Fruit fly (Drosophila melanogaster) whole organism, embryonic: ENCODE results near the gene CG7945.

Experiments used
- Bdp1 ChIP-seq: fragments of 200-800 bp; sonication (Bioruptor generic); optimal IDR thresholded peaks from 3 replicates; lab custom pipeline; 2016; ENCODE audit warnings: missing biosample characterization, missing genetic modification characterization
- Bteb2 ChIP-seq: fragments of 200-800 bp; sonication (Bioruptor generic); optimal IDR thresholded peaks from 2 replicates; lab custom pipeline; 2016; ENCODE audit warnings: missing biosample characterization, missing genetic modification characterization
- CG10147 ChIP-seq: fragments of 200-800 bp; sonication (Bioruptor generic); optimal IDR thresholded peaks from 2 replicates; lab custom pipeline; 2019; ENCODE audit warnings: missing biosample characterization, mild to moderate bottlenecking, missing genetic modification characterization, moderate library complexity
- CG10321 ChIP-seq: fragments of 200-800 bp; sonication (Bioruptor generic); IDR thresholded peaks from 2 replicates; pipeline ENCODE4 v1.3.6; 2022; ENCODE audit warnings: missing biosample characterization, missing genetic modification characterization
- CG11456 ChIP-seq: fragments of 200-800 bp; sonication (Bioruptor generic); IDR thresholded peaks from 3 replicates; pipeline ENCODE4 v1.3.6; 2022; ENCODE audit warnings: missing biosample characterization, missing genetic modification characterization
- CG13287 ChIP-seq: fragments of 200-800 bp; sonication (Bioruptor generic); IDR thresholded peaks from 2 replicates; pipeline ENCODE4 v1.3.6; 2022; ENCODE audit warnings: missing biosample characterization, missing genetic modification characterization; ENCODE audit not compliant: partially characterized antibody
- CG14710 ChIP-seq: fragments of 200-800 bp; sonication (Bioruptor generic); optimal IDR thresholded peaks from 3 replicates; lab custom pipeline; 2019; ENCODE audit warnings: missing biosample characterization, mild to moderate bottlenecking, missing genetic modification characterization, moderate library complexity
- CG15011 ChIP-seq: fragments of 200-800 bp; sonication (Bioruptor generic); optimal IDR thresholded peaks from 3 replicates; lab custom pipeline; 2018; ENCODE audit warnings: missing biosample characterization, mild to moderate bottlenecking, missing genetic modification characterization
- CG15696 ChIP-seq: fragments of 200-800 bp; sonication (Bioruptor generic); optimal IDR thresholded peaks from 2 replicates; lab custom pipeline; 2019; ENCODE audit warnings: missing biosample characterization, mild to moderate bottlenecking, missing genetic modification characterization, moderate library complexity
- CG2199 ChIP-seq: fragments of 200-800 bp; sonication (Bioruptor generic); IDR thresholded peaks from 3 replicates; pipeline ENCODE4 v1.3.6; 2022; ENCODE audit warnings: missing biosample characterization, missing genetic modification characterization
- CG2202 ChIP-seq: fragments of 200-800 bp; sonication (Bioruptor generic); optimal IDR thresholded peaks from 2 replicates; lab custom pipeline; 2018; ENCODE audit warnings: missing biosample characterization, mild to moderate bottlenecking, missing genetic modification characterization
- CG30020 ChIP-seq: fragments of 200-800 bp; optimal IDR thresholded peaks from 2 replicates; lab custom pipeline; 2019; ENCODE audit warnings: missing biosample characterization, mild to moderate bottlenecking, missing genetic modification characterization, moderate library complexity
- CG6683 ChIP-seq: fragments of 200-800 bp; sonication (Bioruptor generic); optimal IDR thresholded peaks from 2 replicates; lab custom pipeline; 2017; ENCODE audit warnings: missing biosample characterization, mild to moderate bottlenecking, missing genetic modification characterization, missing genetic modification reagents
- CG6689 ChIP-seq: fragments of 200-800 bp; sonication (Bioruptor generic); IDR thresholded peaks from 2 replicates; pipeline ENCODE4 v1.3.6; 2022; ENCODE audit warnings: missing biosample characterization, missing genetic modification characterization
- CG8281 ChIP-seq: fragments of 200-800 bp; sonication (Bioruptor generic); optimal IDR thresholded peaks from 2 replicates; lab custom pipeline; 2018; ENCODE audit warnings: missing biosample characterization, mild to moderate bottlenecking, missing genetic modification characterization, moderate library complexity
- Camta ChIP-seq: fragments of 200-800 bp; sonication (Bioruptor generic); optimal IDR thresholded peaks from 2 replicates; lab custom pipeline; 2016; ENCODE audit warnings: missing biosample characterization, missing genetic modification characterization
- Dek ChIP-seq: fragments of 200-800 bp; sonication (Bioruptor generic); optimal IDR thresholded peaks from 3 replicates; lab custom pipeline; 2019; ENCODE audit warnings: missing biosample characterization, mild to moderate bottlenecking, missing genetic modification characterization, moderate library complexity
- H2.0 ChIP-seq: fragments of 200-800 bp; sonication (Bioruptor generic); IDR thresholded peaks from 2 replicates; pipeline ENCODE4 v1.3.6; 2022; ENCODE audit warnings: missing biosample characterization, missing genetic modification characterization
- Hr39 ChIP-seq: fragments of >200 bp; optimal IDR thresholded peaks from 2 replicates; lab custom pipeline; 2017
- Mrtf ChIP-seq: fragments of 200-800 bp; sonication (Bioruptor generic); IDR thresholded peaks from 3 replicates; pipeline ENCODE4 v1.3.6; 2022; ENCODE audit warnings: missing biosample characterization, missing genetic modification characterization
- NC2β ChIP-seq: fragments of 200-800 bp; sonication (Bioruptor generic); optimal IDR thresholded peaks from 2 replicates; lab custom pipeline; 2016; ENCODE audit warnings: missing biosample characterization, missing genetic modification characterization
- Rfx ChIP-seq: fragments of 200-800 bp; sonication (Bioruptor generic); IDR thresholded peaks from 2 replicates; pipeline ENCODE4 v1.3.6; 2022; ENCODE audit warnings: missing biosample characterization, missing genetic modification characterization
- Rx ChIP-seq: fragments of 200-800 bp; sonication (Bioruptor generic); IDR thresholded peaks from 2 replicates; pipeline ENCODE4 v1.3.6; 2022; ENCODE audit warnings: missing biosample characterization, missing genetic modification characterization
- Sry-β ChIP-seq: fragments of 200-800 bp; sonication (Bioruptor generic); optimal IDR thresholded peaks from 2 replicates; lab custom pipeline; 2018; ENCODE audit warnings: missing biosample characterization, mild to moderate bottlenecking, missing genetic modification characterization, moderate library complexity
- amos ChIP-seq: fragments of 200-800 bp; sonication (Bioruptor generic); IDR thresholded peaks from 2 replicates; pipeline ENCODE4 v1.3.6; 2022; ENCODE audit warnings: missing biosample characterization, missing genetic modification characterization; ENCODE audit not compliant: partially characterized antibody
- cwo ChIP-seq: fragments of 200-800 bp; sonication (Bioruptor generic); optimal IDR thresholded peaks from 3 replicates; lab custom pipeline; 2017; ENCODE audit warnings: missing biosample characterization, missing genetic modification characterization, mild to moderate bottlenecking, moderate library complexity, missing genetic modification reagents
- dimm ChIP-seq: fragments of 200-800 bp; sonication (Bioruptor generic); IDR thresholded peaks from 2 replicates; pipeline ENCODE4 v1.3.6; 2022; ENCODE audit warnings: missing biosample characterization, missing genetic modification characterization
- dysf ChIP-seq: fragments of 200-800 bp; sonication (Bioruptor generic); IDR thresholded peaks from 3 replicates; pipeline ENCODE4 v1.3.6; 2022; ENCODE audit warnings: missing biosample characterization, missing genetic modification characterization
- esg ChIP-seq: fragments of 200-800 bp; sonication (Bioruptor generic); conservative IDR thresholded peaks from 2 replicates; pipeline ENCODE4 v1.3.6; 2022; ENCODE audit warnings: missing biosample characterization, missing genetic modification characterization
- ftz-f1 ChIP-seq: fragments of 200-800 bp; sonication (Bioruptor generic); optimal IDR thresholded peaks from 2 replicates; lab custom pipeline; 2016; ENCODE audit warnings: missing biosample characterization, missing genetic modification characterization
- gro ChIP-seq: fragments of 200-800 bp; sonication (Bioruptor generic); optimal IDR thresholded peaks from 2 replicates; lab custom pipeline; 2016; ENCODE audit warnings: missing biosample characterization, missing genetic modification characterization
- gsb-n ChIP-seq: fragments of 200-800 bp; sonication (Bioruptor generic); optimal IDR thresholded peaks from 3 replicates; lab custom pipeline; 2018; ENCODE audit warnings: missing biosample characterization, mild to moderate bottlenecking, missing genetic modification characterization
- hbn ChIP-seq: fragments of 200-800 bp; sonication (Bioruptor generic); IDR thresholded peaks from 2 replicates; pipeline ENCODE4 v1.3.6; 2022; ENCODE audit warnings: missing biosample characterization, missing genetic modification characterization; ENCODE audit not compliant: partially characterized antibody
- her ChIP-seq: fragments of 200-800 bp; sonication (Bioruptor generic); optimal IDR thresholded peaks from 2 replicates; lab custom pipeline; 2016; ENCODE audit warnings: missing biosample characterization, missing genetic modification characterization
- hkb ChIP-seq, 2 experiments: fragments of 200-800 bp in 1 of 2; fragments of >200 bp in 1 of 2; sonication (Bioruptor generic) in 1 of 2; IDR thresholded peaks in 1 of 2; optimal IDR thresholded peaks in 1 of 2; 2 replicates each; pipeline versions ENCODE4 v1.3.6 to Lab custom; 2017 to 2022; ENCODE audit warnings: missing biosample characterization in 1 of 2, missing genetic modification characterization in 1 of 2
- inv ChIP-seq: fragments of 200-800 bp; sonication (Bioruptor generic); IDR thresholded peaks from 2 replicates; pipeline ENCODE4 v1.3.6; 2022; ENCODE audit warnings: missing biosample characterization, missing genetic modification characterization; ENCODE audit not compliant: partially characterized antibody
- pita ChIP-seq: fragments of 200-800 bp; sonication (Bioruptor generic); optimal IDR thresholded peaks from 2 replicates; lab custom pipeline; 2017; ENCODE audit warnings: missing biosample characterization, mild to moderate bottlenecking, missing genetic modification characterization
- pzg ChIP-seq: fragments of 200-800 bp; sonication (Bioruptor generic); optimal IDR thresholded peaks from 3 replicates; lab custom pipeline; 2018; ENCODE audit warnings: missing biosample characterization, mild to moderate bottlenecking, missing genetic modification characterization, moderate library complexity
- repo ChIP-seq: fragments of 200-800 bp; sonication (Bioruptor generic); optimal IDR thresholded peaks from 2 replicates; lab custom pipeline; 2016; ENCODE audit warnings: missing biosample characterization, missing genetic modification characterization
- salm ChIP-seq: fragments of 200-800 bp; sonication (Bioruptor generic); optimal IDR thresholded peaks from 2 replicates; lab custom pipeline; 2018; ENCODE audit warnings: missing biosample characterization, mild to moderate bottlenecking, missing genetic modification characterization
- seq ChIP-seq: fragments of 200-800 bp; sonication (Bioruptor generic); IDR thresholded peaks from 2 replicates; pipeline ENCODE4 v1.3.6; 2022; ENCODE audit warnings: missing biosample characterization, missing genetic modification characterization
- sim ChIP-seq: fragments of 200-800 bp; sonication (Bioruptor generic); IDR thresholded peaks from 2 replicates; pipeline ENCODE4 v1.3.6; 2022; ENCODE audit warnings: missing biosample characterization, missing genetic modification characterization
- tap ChIP-seq: fragments of 200-800 bp; optimal IDR thresholded peaks from 3 replicates; lab custom pipeline; 2019; ENCODE audit warnings: missing biosample characterization, mild to moderate bottlenecking, missing genetic modification characterization, moderate library complexity
- tll ChIP-seq, 2 experiments: fragments of 200-800 bp in 1 of 2; fragments of >200 bp in 1 of 2; sonication (Bioruptor generic) in 1 of 2; optimal IDR thresholded peaks; 2 replicates each; lab custom pipeline; 2017 to 2019; ENCODE audit warnings: missing biosample characterization in 2 of 2, missing genetic modification characterization in 2 of 2, mild to moderate bottlenecking in 1 of 2, moderate library complexity in 1 of 2
- toy ChIP-seq: fragments of 200-800 bp; sonication (Bioruptor generic); IDR thresholded peaks from 2 replicates; pipeline ENCODE4 v1.3.6; 2022; ENCODE audit warnings: missing biosample characterization, missing genetic modification characterization
- unc-4 ChIP-seq: fragments of 200-800 bp; sonication (Bioruptor generic); IDR thresholded peaks from 2 replicates; pipeline ENCODE4 v1.3.6; 2022; ENCODE audit warnings: missing biosample characterization, missing genetic modification characterization; ENCODE audit not compliant: partially characterized antibody
- wor ChIP-seq: fragments of 200-800 bp; sonication (Bioruptor generic); IDR thresholded peaks from 2 replicates; pipeline ENCODE4 v1.3.6; 2022; ENCODE audit warnings: missing biosample characterization, missing genetic modification characterization
- zen2 ChIP-seq: fragments of 200-800 bp; sonication (Bioruptor generic); IDR thresholded peaks from 3 replicates; pipeline ENCODE4 v1.3.6; 2022; ENCODE audit warnings: missing biosample characterization, missing genetic modification characterization; ENCODE audit not compliant: partially characterized antibody
- zf30C ChIP-seq: fragments of 200-800 bp; sonication (Bioruptor generic); optimal IDR thresholded peaks from 3 replicates; lab custom pipeline; 2018; ENCODE audit warnings: missing biosample characterization, mild to moderate bottlenecking, missing genetic modification characterization
- zfh2 ChIP-seq: fragments of 200-800 bp; sonication (Bioruptor generic); optimal IDR thresholded peaks from 2 replicates; lab custom pipeline; 2016; ENCODE audit warnings: missing biosample characterization, missing genetic modification characterization

CG7945 gene

DNA sequence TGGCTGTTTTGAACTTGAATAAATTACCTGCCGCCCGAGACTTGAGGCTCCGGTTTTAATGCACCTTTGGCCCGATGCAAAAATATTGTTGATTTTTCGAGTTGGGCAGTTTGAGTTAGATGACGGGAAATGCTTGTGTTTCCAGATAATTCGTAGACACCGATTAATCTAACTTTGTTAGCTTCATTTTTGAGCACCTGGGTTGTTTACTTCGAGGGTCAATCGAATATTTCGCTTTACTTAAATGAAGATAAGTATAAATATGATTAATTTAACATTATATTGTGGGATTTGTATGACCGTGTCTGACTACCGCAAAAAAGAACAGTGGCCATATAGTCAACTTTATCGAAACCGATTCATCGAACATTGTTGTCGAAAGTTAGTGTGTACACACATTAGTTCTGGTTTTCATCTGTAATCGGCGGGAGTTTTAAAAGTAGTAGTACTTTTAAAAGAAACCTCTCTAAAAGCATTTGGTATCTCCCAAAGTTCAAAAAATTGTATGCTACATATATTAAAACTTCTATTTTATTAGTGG, at the start of gene CG7945 (continued):
- TF ChIP-seq tll (GFP tag; optimal IDR thresholded peaks at IDR 0.05; lab: Kevin White, UChicago): peak in 1 of 2 experiments; percentile 12
- TF ChIP-seq pzg (GFP tag; lab: Kevin White, UChicago): peak; percentile 93
- TF ChIP-seq esg: no peak
- no peak for TF ChIP-seq CG15011 (GFP tag; lab: Kevin White, UChicago)
- TF ChIP-seq toy (GFP tag; lab: Robert Waterston, UW): no peak
- TF ChIP-seq NC2β (GFP tag; lab: Kevin White, UChicago): no peak
- TF ChIP-seq unc-4 (GFP tag; lab: Robert Waterston, UW): peak; percentile 69
- no peak for TF ChIP-seq CG6689 (GFP tag; lab: Robert Waterston, UW)
- TF ChIP-seq CG15696 (tag; lab: Kevin White, UChicago): no peak
- TF ChIP-seq H2.0 (GFP tag; lab: Robert Waterston, UW): no peak
- no peak for TF ChIP-seq salm
- no peak for TF ChIP-seq CG2202 (tag; lab: Kevin White, UChicago)
- no peak for TF ChIP-seq CG8281
- TF ChIP-seq CG14710: peak; percentile 100
- TF ChIP-seq zfh2 (GFP tag; lab: Kevin White, UChicago): no peak
- no peak for TF ChIP-seq seq (GFP tag; lab: Robert Waterston, UW)
- TF ChIP-seq CG13287 (GFP tag; lab: Robert Waterston, UW): peak; percentile 84
- TF ChIP-seq Mrtf (GFP tag; lab: Robert Waterston, UW): no peak
- TF ChIP-seq Dek (tag; lab: Kevin White, UChicago): no peak
- no peak for TF ChIP-seq CG11456
- no peak for TF ChIP-seq CG10321 (GFP tag; lab: Robert Waterston, UW)
- TF ChIP-seq zf30C (GFP tag; lab: Kevin White, UChicago): no peak
- no peak for TF ChIP-seq repo
- no peak for TF ChIP-seq tap (tag; lab: Kevin White, UChicago)
- no peak for TF ChIP-seq Camta
- no peak for TF ChIP-seq pita (GFP tag; lab: Kevin White, UChicago)
- no peak for TF ChIP-seq her (GFP tag; lab: Kevin White, UChicago)
- no peak for TF ChIP-seq wor (GFP tag; lab: Robert Waterston, UW)
- no peak for TF ChIP-seq dysf (GFP tag; lab: Robert Waterston, UW)
- no peak for TF ChIP-seq CG2199 (GFP tag; lab: Robert Waterston, UW)
- TF ChIP-seq inv (GFP tag; lab: Robert Waterston, UW): no peak
- no peak for TF ChIP-seq dimm (GFP tag; lab: Robert Waterston, UW)
- no peak for TF ChIP-seq Bteb2
- peak; percentile 19 for TF ChIP-seq CG10147 (GFP tag; lab: Kevin White, UChicago)
- peak; percentile 63 for TF ChIP-seq hbn (GFP tag; lab: Robert Waterston, UW)
- TF ChIP-seq sim (GFP tag; lab: Robert Waterston, UW): no peak
- TF ChIP-seq Bdp1: no peak
- TF ChIP-seq ftz-f1 (GFP tag; lab: Kevin White, UChicago): no peak
- no peak for TF ChIP-seq Sry-β (GFP tag; lab: Kevin White, UChicago)
- TF ChIP-seq Rx (GFP tag; lab: Robert Waterston, UW): no peak
- no peak for TF ChIP-seq CG6683 (GFP tag; lab: Kevin White, UChicago)
- peak; percentile 29 for TF ChIP-seq CG30020 (tag; lab: Kevin White, UChicago)
- TF ChIP-seq gsb-n (tag; lab: Kevin White, UChicago): peak; percentile 70
- peak; percentile 64; the same call in 1 of the 2 replicates for TF ChIP-seq amos (GFP tag; lab: Robert Waterston, UW)
- TF ChIP-seq gro: no peak
- no peak for TF ChIP-seq cwo (GFP tag; lab: Kevin White, UChicago)
- no peak for TF ChIP-seq Rfx (GFP tag; lab: Robert Waterston, UW)
- TF ChIP-seq zen2: no peak; the same call in 2 of the 3 replicates
- TF ChIP-seq Hr39 (lab: Kevin White, UChicago): no peak
- no peak for TF ChIP-seq hkb (optimal IDR thresholded peaks at IDR 0.05; lab: Kevin White, UChicago)
- TF ChIP-seq hkb (GFP tag; IDR thresholded peaks at IDR 0.05; lab: Robert Waterston, UW): no peak
